Fruit fly (Drosophila melanogaster) whole organism, embryonic: Measurements from ENCODE around the gene CG32036.
A peak's percentile ranks its signal among the peaks of the same experiment; 100 is the strongest.

Experiments
- ATbp ChIP-seq: fragments of 200-800 bp; sonication (Bioruptor generic); optimal IDR thresholded peaks from 2 replicates; lab custom pipeline; 2017; ENCODE audit warnings: missing biosample characterization, mild to moderate bottlenecking, missing genetic modification characterization, missing genetic modification reagents
- Bteb2 ChIP-seq: fragments of 200-800 bp; sonication (Bioruptor generic); optimal IDR thresholded peaks from 2 replicates; lab custom pipeline; 2016; ENCODE audit warnings: missing biosample characterization, missing genetic modification characterization
- CG11085 ChIP-seq: fragments of 200-800 bp; sonication (Bioruptor generic); IDR thresholded peaks from 2 replicates; pipeline ENCODE4 v1.3.6; 2022; ENCODE audit warnings: missing biosample characterization, missing genetic modification characterization
- CG12769 ChIP-seq: fragments of 200-800 bp; sonication (Bioruptor generic); optimal IDR thresholded peaks from 2 replicates; lab custom pipeline; 2019; ENCODE audit warnings: missing biosample characterization, mild to moderate bottlenecking, missing genetic modification characterization, moderate library complexity
- CG14860 ChIP-seq: fragments of 200-800 bp; sonication (Bioruptor generic); IDR thresholded peaks from 3 replicates; pipeline ENCODE4 v1.3.6; 2022; ENCODE audit warnings: missing biosample characterization, missing genetic modification characterization; ENCODE audit not compliant: partially characterized antibody
- CG15269 ChIP-seq: fragments of 200-800 bp; sonication (Bioruptor generic); optimal IDR thresholded peaks from 2 replicates; lab custom pipeline; 2018; ENCODE audit warnings: missing biosample characterization, mild to moderate bottlenecking, missing genetic modification characterization, moderate library complexity
- CG15696 ChIP-seq: fragments of 200-800 bp; sonication (Bioruptor generic); optimal IDR thresholded peaks from 2 replicates; lab custom pipeline; 2019; ENCODE audit warnings: missing biosample characterization, mild to moderate bottlenecking, missing genetic modification characterization, moderate library complexity
- CG1602 ChIP-seq: fragments of 200-800 bp; sonication (Bioruptor generic); optimal IDR thresholded peaks from 3 replicates; lab custom pipeline; 2016; ENCODE audit warnings: missing biosample characterization, missing genetic modification characterization
- CG1603 ChIP-seq: fragments of 200-800 bp; sonication (Bioruptor generic); optimal IDR thresholded peaks from 2 replicates; lab custom pipeline; 2019; ENCODE audit warnings: missing biosample characterization, mild to moderate bottlenecking, missing genetic modification characterization, moderate library complexity
- CG17612 ChIP-seq: fragments of 200-800 bp; sonication (Bioruptor generic); IDR thresholded peaks from 2 replicates; pipeline ENCODE4 v1.3.6; 2022; ENCODE audit warnings: missing biosample characterization, missing genetic modification characterization
- CG17802 ChIP-seq: fragments of 200-800 bp; sonication (Bioruptor generic); optimal IDR thresholded peaks from 2 replicates; lab custom pipeline; 2018; ENCODE audit warnings: missing biosample characterization, mild to moderate bottlenecking, missing genetic modification characterization, moderate library complexity
- CG2116 ChIP-seq: fragments of 200-800 bp; sonication (Bioruptor generic); optimal IDR thresholded peaks from 3 replicates; lab custom pipeline; 2018; ENCODE audit warnings: missing biosample characterization, mild to moderate bottlenecking, missing genetic modification characterization
- CG2120 ChIP-seq: fragments of 200-800 bp; sonication (Bioruptor generic); optimal IDR thresholded peaks from 3 replicates; lab custom pipeline; 2016; ENCODE audit warnings: missing biosample characterization, missing genetic modification characterization
- CG31441 ChIP-seq: fragments of 200-800 bp; sonication (Bioruptor generic); IDR thresholded peaks from 2 replicates; pipeline ENCODE4 v1.3.6; 2022; ENCODE audit warnings: missing biosample characterization, missing genetic modification characterization
- CG3407 ChIP-seq: fragments of 200-800 bp; sonication (Bioruptor generic); optimal IDR thresholded peaks from 2 replicates; lab custom pipeline; 2018; ENCODE audit warnings: missing biosample characterization, mild to moderate bottlenecking, missing genetic modification characterization
- CG6175 ChIP-seq: fragments of 200-800 bp; sonication (Bioruptor generic); IDR thresholded peaks from 3 replicates; pipeline ENCODE4 v1.3.6; 2022; ENCODE audit warnings: missing biosample characterization, missing genetic modification characterization
- CG6654 ChIP-seq: fragments of 200-800 bp; sonication (Bioruptor generic); optimal IDR thresholded peaks from 2 replicates; lab custom pipeline; 2017; ENCODE audit warnings: missing biosample characterization, mild to moderate bottlenecking, missing genetic modification characterization
- CG7556 ChIP-seq: fragments of 200-800 bp; sonication (Bioruptor generic); optimal IDR thresholded peaks from 2 replicates; lab custom pipeline; 2017; ENCODE audit warnings: missing biosample characterization, mild to moderate bottlenecking, missing genetic modification characterization
- CG9797 ChIP-seq: fragments of 200-800 bp; sonication (Bioruptor generic); optimal IDR thresholded peaks from 3 replicates; lab custom pipeline; 2018; ENCODE audit warnings: missing biosample characterization, mild to moderate bottlenecking, missing genetic modification characterization
- Camta ChIP-seq: fragments of 200-800 bp; sonication (Bioruptor generic); optimal IDR thresholded peaks from 2 replicates; lab custom pipeline; 2016; ENCODE audit warnings: missing biosample characterization, missing genetic modification characterization
- Fer1 ChIP-seq: fragments of 200-800 bp; sonication (Bioruptor generic); optimal IDR thresholded peaks from 2 replicates; lab custom pipeline; 2017; ENCODE audit warnings: missing biosample characterization, mild to moderate bottlenecking, missing genetic modification characterization
- HHEX ChIP-seq: fragments of 200-800 bp; sonication (Bioruptor generic); optimal IDR thresholded peaks from 3 replicates; lab custom pipeline; 2017; ENCODE audit warnings: missing biosample characterization, mild to moderate bottlenecking, missing genetic modification characterization, missing genetic modification reagents
- HmgD ChIP-seq: fragments of 200-800 bp; sonication (Bioruptor generic); optimal IDR thresholded peaks from 3 replicates; lab custom pipeline; 2016; ENCODE audit warnings: missing biosample characterization, missing genetic modification characterization
- Mrtf ChIP-seq: fragments of 200-800 bp; sonication (Bioruptor generic); IDR thresholded peaks from 3 replicates; pipeline ENCODE4 v1.3.6; 2022; ENCODE audit warnings: missing biosample characterization, missing genetic modification characterization
- NfI ChIP-seq: fragments of 200-800 bp; sonication (Bioruptor generic); optimal IDR thresholded peaks from 3 replicates; lab custom pipeline; 2018; ENCODE audit warnings: missing biosample characterization, mild to moderate bottlenecking, missing genetic modification characterization, moderate library complexity
- Sox102F ChIP-seq: fragments of 200-800 bp; sonication (Bioruptor generic); optimal IDR thresholded peaks from 2 replicates; lab custom pipeline; 2018; ENCODE audit warnings: missing biosample characterization, mild to moderate bottlenecking, missing genetic modification characterization, moderate library complexity
- Tbp ChIP-seq: fragments of >200 bp; optimal IDR thresholded peaks from 2 replicates; lab custom pipeline; 2018; ENCODE audit warnings: missing biosample characterization, missing genetic modification characterization
- amos ChIP-seq: fragments of 200-800 bp; sonication (Bioruptor generic); IDR thresholded peaks from 2 replicates; pipeline ENCODE4 v1.3.6; 2022; ENCODE audit warnings: missing biosample characterization, missing genetic modification characterization; ENCODE audit not compliant: partially characterized antibody
- aop ChIP-seq: fragments of 200-800 bp; sonication (Bioruptor generic); IDR thresholded peaks from 2 replicates; pipeline ENCODE4 v1.3.6; 2022; ENCODE audit warnings: missing biosample characterization, missing genetic modification characterization
- ara ChIP-seq: fragments of 200-800 bp; sonication (Bioruptor generic); IDR thresholded peaks from 2 replicates; pipeline ENCODE4 v1.3.6; 2022; ENCODE audit warnings: missing biosample characterization, missing genetic modification characterization
- ato ChIP-seq: fragments of 200-800 bp; sonication (Bioruptor generic); IDR thresholded peaks from 2 replicates; pipeline ENCODE4 v1.3.6; 2022; ENCODE audit warnings: missing biosample characterization, missing genetic modification characterization; ENCODE audit not compliant: partially characterized antibody
- chm ChIP-seq: fragments of 200-800 bp; sonication (Bioruptor generic); IDR thresholded peaks from 2 replicates; pipeline ENCODE4 v1.3.6; 2022; ENCODE audit warnings: missing biosample characterization, missing genetic modification characterization
- dan ChIP-seq: fragments of 200-800 bp; sonication (Bioruptor generic); IDR thresholded peaks from 2 replicates; pipeline ENCODE4 v1.3.6; 2022; ENCODE audit warnings: missing biosample characterization, missing genetic modification characterization
- disco-r ChIP-seq: fragments of 200-800 bp; sonication (Bioruptor generic); optimal IDR thresholded peaks from 2 replicates; lab custom pipeline; 2016; ENCODE audit warnings: missing biosample characterization, missing genetic modification characterization
- ems ChIP-seq: fragments of 200-800 bp; sonication (Bioruptor generic); optimal IDR thresholded peaks from 3 replicates; lab custom pipeline; 2016; ENCODE audit warnings: missing biosample characterization, missing genetic modification characterization
- eve ChIP-seq, 2 experiments: fragments of >200 bp; optimal IDR thresholded peaks; 2 replicates each; lab custom pipeline; 2017; ENCODE audit warnings: missing biosample characterization in 2 of 2, missing genetic modification characterization in 2 of 2
- eyg ChIP-seq: fragments of 200-800 bp; sonication (Bioruptor generic); optimal IDR thresholded peaks from 3 replicates; lab custom pipeline; 2016; ENCODE audit warnings: missing biosample characterization, missing genetic modification characterization
- fd3F ChIP-seq: fragments of 200-800 bp; sonication (Bioruptor generic); optimal IDR thresholded peaks from 2 replicates; lab custom pipeline; 2018; ENCODE audit warnings: missing biosample characterization, mild to moderate bottlenecking, missing genetic modification characterization, moderate library complexity
- gsb-n ChIP-seq: fragments of 200-800 bp; sonication (Bioruptor generic); optimal IDR thresholded peaks from 3 replicates; lab custom pipeline; 2018; ENCODE audit warnings: missing biosample characterization, mild to moderate bottlenecking, missing genetic modification characterization
- hkb ChIP-seq, 2 experiments: fragments of 200-800 bp in 1 of 2; fragments of >200 bp in 1 of 2; sonication (Bioruptor generic) in 1 of 2; IDR thresholded peaks in 1 of 2; optimal IDR thresholded peaks in 1 of 2; 2 replicates each; pipeline versions ENCODE4 v1.3.6 to Lab custom; 2017 to 2022; ENCODE audit warnings: missing biosample characterization in 1 of 2, missing genetic modification characterization in 1 of 2
- lab ChIP-seq: fragments of 200-800 bp; sonication (Bioruptor generic); optimal IDR thresholded peaks from 3 replicates; lab custom pipeline; 2017; ENCODE audit warnings: missing biosample characterization, missing genetic modification characterization, mild to moderate bottlenecking, moderate library complexity, missing genetic modification reagents
- luna ChIP-seq: fragments of 200-800 bp; sonication (Bioruptor generic); optimal IDR thresholded peaks from 2 replicates; lab custom pipeline; 2016; ENCODE audit warnings: missing biosample characterization, missing genetic modification characterization
- p53 ChIP-seq: fragments of 200-800 bp; sonication (Bioruptor generic); optimal IDR thresholded peaks from 2 replicates; lab custom pipeline; 2016; ENCODE audit warnings: missing biosample characterization, missing genetic modification characterization
- salm ChIP-seq: fragments of 200-800 bp; sonication (Bioruptor generic); optimal IDR thresholded peaks from 2 replicates; lab custom pipeline; 2018; ENCODE audit warnings: missing biosample characterization, mild to moderate bottlenecking, missing genetic modification characterization
- sisA ChIP-seq: fragments of 200-800 bp; sonication (Bioruptor generic); IDR thresholded peaks from 2 replicates; pipeline ENCODE4 v1.3.6; 2022; ENCODE audit warnings: missing biosample characterization, missing genetic modification characterization
- so ChIP-seq: fragments of 200-800 bp; sonication (Bioruptor generic); IDR thresholded peaks from 3 replicates; pipeline ENCODE4 v1.3.6; 2022; ENCODE audit warnings: missing biosample characterization, missing genetic modification characterization
- sqz ChIP-seq: fragments of 200-800 bp; sonication (Bioruptor generic); optimal IDR thresholded peaks from 3 replicates; lab custom pipeline; 2018; ENCODE audit warnings: missing biosample characterization, mild to moderate bottlenecking, missing genetic modification characterization
- sr ChIP-seq: fragments of 200-800 bp; sonication (Bioruptor generic); IDR thresholded peaks from 3 replicates; pipeline ENCODE4 v1.3.6; 2022; ENCODE audit warnings: missing biosample characterization, missing genetic modification characterization
- stwl ChIP-seq: fragments of 200-800 bp; sonication (Bioruptor generic); optimal IDR thresholded peaks from 3 replicates; lab custom pipeline; 2018; ENCODE audit warnings: missing biosample characterization, mild to moderate bottlenecking, missing genetic modification characterization, moderate library complexity
- tup ChIP-seq: fragments of 200-800 bp; sonication (Bioruptor generic); optimal IDR thresholded peaks from 2 replicates; lab custom pipeline; 2016; ENCODE audit warnings: missing biosample characterization, mild to moderate bottlenecking, missing genetic modification characterization, moderate library complexity
- z ChIP-seq: fragments of 200-800 bp; sonication (Bioruptor generic); IDR thresholded peaks from 3 replicates; pipeline ENCODE4 v1.3.6; 2022; ENCODE audit warnings: missing biosample characterization, missing genetic modification characterization

CG32036 gene

dm6 chr3L:9476829-9477228 is 12.2 kb downstream of the CG32036 start, which contains the start of the genes Uch-L5 and Jarid2 (continued):
- TF ChIP-seq luna (GFP tag; lab: Kevin White, UChicago): no peak
- TF ChIP-seq Bteb2 (GFP tag; lab: Kevin White, UChicago): no peak
- peak; percentile 77 for TF ChIP-seq sqz
- TF ChIP-seq Mrtf (GFP tag; lab: Robert Waterston, UW): no peak
- TF ChIP-seq sr: no peak
- peak; percentile 65 for TF ChIP-seq lab (GFP tag; lab: Kevin White, UChicago)
- no peak for TF ChIP-seq CG14860 (GFP tag; lab: Robert Waterston, UW)
- TF ChIP-seq salm (tag; lab: Kevin White, UChicago): no peak
- no peak for TF ChIP-seq gsb-n (tag; lab: Kevin White, UChicago)
- TF ChIP-seq CG2120 (GFP tag; lab: Kevin White, UChicago): peak; percentile 58
- TF ChIP-seq sisA (GFP tag; lab: Robert Waterston, UW): peak; percentile 49
- TF ChIP-seq CG1602 (GFP tag; lab: Kevin White, UChicago): no peak
- TF ChIP-seq disco-r (GFP tag; lab: Kevin White, UChicago): peak; percentile 62
- TF ChIP-seq Camta: peak; percentile 55
- TF ChIP-seq ems: peak; percentile 55
- no peak for TF ChIP-seq CG12769 (tag; lab: Kevin White, UChicago)
- no peak for TF ChIP-seq CG7556 (GFP tag; lab: Kevin White, UChicago)
- no peak for TF ChIP-seq aop (GFP tag; lab: Robert Waterston, UW)
- TF ChIP-seq stwl (tag; lab: Kevin White, UChicago): peak; percentile 93
- no peak for TF ChIP-seq eve (GFP tag; optimal IDR thresholded peaks at IDR 0.05; lab: Kevin White, UChicago)
- peak; percentile 5 for TF ChIP-seq eyg (GFP tag; lab: Kevin White, UChicago)
- TF ChIP-seq CG2116 (GFP tag; lab: Kevin White, UChicago): peak; percentile 63
- TF ChIP-seq so (GFP tag; lab: Robert Waterston, UW): no peak
- no peak for TF ChIP-seq CG15696 (tag; lab: Kevin White, UChicago)
- peak; percentile 22 for TF ChIP-seq CG3407 (GFP tag; lab: Kevin White, UChicago)
- no peak for TF ChIP-seq CG17612
- TF ChIP-seq NfI (GFP tag; lab: Kevin White, UChicago): peak; percentile 60
- TF ChIP-seq dan (GFP tag; lab: Robert Waterston, UW): no peak
- TF ChIP-seq Tbp: no peak
- no peak for TF ChIP-seq CG17802
- no peak for TF ChIP-seq CG6654 (GFP tag; lab: Kevin White, UChicago)
- TF ChIP-seq ato (GFP tag; lab: Robert Waterston, UW): 0 out of 2 replicates have a peak, but pooled peaks have one; percentile 32
- TF ChIP-seq z: no peak
- TF ChIP-seq CG1603 (tag; lab: Kevin White, UChicago): peak; percentile 91
- no peak for TF ChIP-seq fd3F
- TF ChIP-seq HmgD (GFP tag; lab: Kevin White, UChicago): peak; percentile 80
- no peak for TF ChIP-seq CG31441 (GFP tag; lab: Robert Waterston, UW)
- TF ChIP-seq Fer1: peak; percentile 44
- TF ChIP-seq Sox102F (GFP tag; lab: Kevin White, UChicago): no peak
- TF ChIP-seq chm (GFP tag; lab: Robert Waterston, UW): 0 out of 2 replicates have a peak, but pooled peaks have one; percentile 41
- peak; percentile 50 for TF ChIP-seq amos (GFP tag; lab: Robert Waterston, UW)
- no peak for TF ChIP-seq CG6175 (GFP tag; lab: Robert Waterston, UW)
- TF ChIP-seq CG15269: no peak
- TF ChIP-seq ara (GFP tag; lab: Robert Waterston, UW): peak; percentile 41; the same call in 1 of the 2 replicates
- TF ChIP-seq HHEX (GFP tag; lab: Kevin White, UChicago): peak; percentile 36
- TF ChIP-seq CG11085: no peak
- no peak for TF ChIP-seq tup (GFP tag; lab: Kevin White, UChicago)
- TF ChIP-seq hkb (optimal IDR thresholded peaks at IDR 0.05; lab: Kevin White, UChicago): no peak
- TF ChIP-seq hkb (GFP tag; IDR thresholded peaks at IDR 0.05; lab: Robert Waterston, UW): no peak
- no peak for TF ChIP-seq ATbp (GFP tag; lab: Kevin White, UChicago)
- TF ChIP-seq p53 (GFP tag; lab: Kevin White, UChicago): peak; percentile 55
- TF ChIP-seq CG9797 (GFP tag; lab: Kevin White, UChicago): peak; percentile 60
